Fruit fly (Drosophila melanogaster) whole organism, wandering third instar larva: ENCODE data around the gene CG10570.

Experiments used
- Abd-B ChIP-seq: fragments of >200 bp; optimal IDR thresholded peaks from 2 replicates; lab custom pipeline; 2017; ENCODE audit warnings: missing biosample characterization, missing genetic modification characterization
- CG32264 ChIP-seq: fragments of 200-800 bp; sonication (Bioruptor generic); optimal IDR thresholded peaks from 2 replicates; lab custom pipeline; 2016; ENCODE audit warnings: missing biosample characterization, missing genetic modification characterization
- Hnf4 ChIP-seq: fragments of 200-800 bp; sonication (Bioruptor generic); optimal IDR thresholded peaks from 2 replicates; lab custom pipeline; 2016; ENCODE audit warnings: missing biosample characterization, mild to moderate bottlenecking, missing genetic modification characterization
- Jra ChIP-seq: sonication (Bioruptor generic); optimal IDR thresholded peaks from 2 replicates; lab custom pipeline; 2016; ENCODE audit warnings: missing biosample characterization, missing genetic modification characterization
- OdsH ChIP-seq: fragments of 200-800 bp; sonication (Bioruptor generic); optimal IDR thresholded peaks from 2 replicates; lab custom pipeline; 2016; ENCODE audit warnings: missing biosample characterization, mild to moderate bottlenecking, missing genetic modification characterization
- lola ChIP-seq: fragments of >200 bp; optimal IDR thresholded peaks from 2 replicates; lab custom pipeline; 2017; ENCODE audit warnings: missing biosample characterization, missing genetic modification characterization

dm6 chr2L:18808754-18809329 is 2.2 kb downstream of the CG10570 start:
- TF ChIP-seq Hnf4 (GFP tag; lab: Kevin White, UChicago) (no peak), OdsH (no peak), Abd-B (no peak), CG32264 (GFP tag; lab: Kevin White, UChicago) (no peak), lola (GFP tag; lab: Kevin White, UChicago) (no peak), Jra (GFP tag; lab: Kevin White, UChicago) (no peak)
